Worm (Caenorhabditis elegans) whole organism, L4 larva: ENCODE data around the gene sdhb-1.

Experiments
- F37D6.2 ChIP-seq: sonication (generic microtip); optimal IDR thresholded peaks from 2 replicates; lab custom pipeline; 2016; ENCODE audit warnings: mild to moderate bottlenecking, missing genetic modification characterization, missing compliant biosample characterization
- F44E2.7 ChIP-seq: fragments of 200-800 bp; sonication (Bioruptor generic); IDR thresholded peaks from 2 replicates; pipeline ENCODE4 v2.1.2; 2022; ENCODE audit warnings: missing genetic modification characterization, missing compliant biosample characterization
- F49E8.2 ChIP-seq: sonication (generic microtip); optimal IDR thresholded peaks from 2 replicates; lab custom pipeline; 2016; ENCODE audit warnings: missing compliant biosample characterization, mild to moderate bottlenecking, missing genetic modification characterization, borderline replicate concordance
- T20F7.1 ChIP-seq: fragments of 200-800 bp; sonication (Bioruptor generic); optimal IDR thresholded peaks from 2 replicates; lab custom pipeline; 2018; ENCODE audit warnings: mild to moderate bottlenecking, missing genetic modification characterization, missing compliant biosample characterization
- T26A8.4 ChIP-seq: fragments of 200-800 bp; sonication (Bioruptor generic); IDR thresholded peaks from 2 replicates; pipeline ENCODE4 v1.3.6; 2022; ENCODE audit warnings: missing genetic modification characterization, missing compliant biosample characterization
- Y5F2A.4 ChIP-seq: fragments of 200-800 bp; sonication (Bioruptor generic); optimal IDR thresholded peaks from 2 replicates; lab custom pipeline; 2018; ENCODE audit warnings: mild to moderate bottlenecking, missing genetic modification characterization, missing compliant biosample characterization
- ZK337.2 ChIP-seq: fragments of 200-800 bp; sonication (Bioruptor generic); IDR thresholded peaks from 2 replicates; pipeline ENCODE4 v1.3.6; 2022; ENCODE audit warnings: missing genetic modification reagents, missing genetic modification characterization, missing compliant biosample characterization
- ceh-20 ChIP-seq: fragments of 200-800 bp; sonication (Bioruptor generic); IDR thresholded peaks from 2 replicates; pipeline ENCODE4 v1.3.6; 2022; ENCODE audit warnings: missing genetic modification reagents, missing genetic modification characterization, missing compliant biosample characterization
- ceh-44 ChIP-seq: fragments of 200-800 bp; sonication (Bioruptor generic); IDR thresholded peaks from 2 replicates; pipeline ENCODE4 v1.3.6; 2022; ENCODE audit warnings: missing genetic modification reagents, missing genetic modification characterization, missing compliant biosample characterization
- cey-2 ChIP-seq: sonication (generic microtip); optimal IDR thresholded peaks from 3 replicates; lab custom pipeline; 2017; ENCODE audit warnings: missing genetic modification characterization, mild to moderate bottlenecking, missing compliant biosample characterization, antibody characterized with exemption, borderline replicate concordance; ENCODE audit not compliant: insufficient read depth
- daf-16 ChIP-seq, 3 experiments: sonication (generic microtip); optimal IDR thresholded peaks; 2 replicates each; lab custom pipeline; 2016 to 2017; ENCODE audit warnings: missing genetic modification characterization in 3 of 3, missing genetic modification reagents in 3 of 3, mild to moderate bottlenecking in 2 of 3, missing compliant biosample characterization in 2 of 3, missing biosample characterization in 1 of 3, moderate library complexity in 1 of 3
- dmd-6 ChIP-seq: fragments of 200-800 bp; sonication (Bioruptor generic); IDR thresholded peaks from 2 replicates; pipeline ENCODE4 v1.3.6; 2022; ENCODE audit warnings: missing genetic modification reagents, missing genetic modification characterization, missing compliant biosample characterization
- dmd-8 ChIP-seq: fragments of 200-800 bp; sonication (Bioruptor generic); IDR thresholded peaks from 2 replicates; pipeline ENCODE4 v1.3.6; 2022; ENCODE audit warnings: missing genetic modification characterization, missing compliant biosample characterization
- dmd-9 ChIP-seq: fragments of 200-800 bp; sonication (Bioruptor generic); IDR thresholded peaks from 2 replicates; pipeline ENCODE4 v1.3.6; 2022; ENCODE audit warnings: missing genetic modification reagents, missing genetic modification characterization, missing compliant biosample characterization
- dve-1 ChIP-seq: sonication (generic microtip); optimal IDR thresholded peaks from 2 replicates; lab custom pipeline; 2017; ENCODE audit warnings: antibody characterized with exemption, mild to moderate bottlenecking, missing genetic modification characterization, missing compliant biosample characterization; ENCODE audit not compliant: insufficient read depth
- egl-27 ChIP-seq: sonication (generic microtip); optimal IDR thresholded peaks from 3 replicates; lab custom pipeline; 2017; ENCODE audit warnings: missing biosample characterization, missing genetic modification reagents, missing genetic modification characterization
- egl-43 ChIP-seq: fragments of 200-800 bp; sonication (Bioruptor generic); IDR thresholded peaks from 2 replicates; pipeline ENCODE4 v1.3.6; 2022; ENCODE audit warnings: missing genetic modification reagents, missing genetic modification characterization, missing compliant biosample characterization
- hif-1 ChIP-seq, 2 experiments: sonication (generic microtip); optimal IDR thresholded peaks; 2 replicates each; lab custom pipeline; 2016 to 2017; ENCODE audit warnings: missing compliant biosample characterization in 2 of 2, missing genetic modification characterization in 2 of 2, missing genetic modification reagents in 2 of 2, missing genotype in 2 of 2, mild to moderate bottlenecking in 1 of 2
- hlh-11 ChIP-seq: fragments of 200-800 bp; sonication (Bioruptor generic); optimal IDR thresholded peaks from 2 replicates; lab custom pipeline; 2018; ENCODE audit warnings: mild to moderate bottlenecking, missing genetic modification characterization, missing compliant biosample characterization
- hlh-30 ChIP-seq: sonication (generic microtip); optimal IDR thresholded peaks from 2 replicates; lab custom pipeline; 2017; ENCODE audit warnings: antibody characterized with exemption, mild to moderate bottlenecking, missing genetic modification characterization, missing compliant biosample characterization; ENCODE audit not compliant: insufficient read depth
- hmg-1.1 ChIP-seq: fragments of 200-800 bp; sonication (Bioruptor generic); IDR thresholded peaks from 2 replicates; pipeline ENCODE4 v1.3.6; 2022; ENCODE audit warnings: missing genetic modification reagents, missing genetic modification characterization, missing compliant biosample characterization
- jun-1 ChIP-seq: fragments of 150-350 bp; optimal IDR thresholded peaks from 2 replicates; lab custom pipeline; 2014; ENCODE audit warnings: missing biosample characterization, missing genetic modification reagents, missing genetic modification characterization
- lin-15B ChIP-seq: fragments of 150-350 bp; sonication (generic microtip); optimal IDR thresholded peaks from 3 replicates; lab custom pipeline; 2014; ENCODE audit warnings: missing biosample characterization, missing genetic modification characterization
- lin-38 ChIP-seq: fragments of 200-800 bp; sonication (Bioruptor generic); IDR thresholded peaks from 2 replicates; pipeline ENCODE4 v1.3.6; 2022; ENCODE audit warnings: missing genetic modification reagents, missing genetic modification characterization, missing compliant biosample characterization
- lin-39 ChIP-seq: fragments of 150-350 bp; optimal IDR thresholded peaks from 2 replicates; lab custom pipeline; 2014; ENCODE audit warnings: missing biosample characterization, missing genetic modification reagents, missing genetic modification characterization
- lsy-2 ChIP-seq, 2 experiments: fragments of 150-350 bp in 1 of 2; sonication (generic microtip) in 1 of 2; optimal IDR thresholded peaks; 2 replicates each; lab custom pipeline; 2014 to 2017; ENCODE audit warnings: missing biosample characterization in 2 of 2, missing genetic modification characterization in 2 of 2
- mdl-1 ChIP-seq, 2 experiments: fragments of 150-350 bp in 1 of 2; sonication (generic microtip) in 1 of 2; optimal IDR thresholded peaks; 2 replicates each; lab custom pipeline; 2014 to 2017; ENCODE audit warnings: missing biosample characterization in 2 of 2, missing genetic modification characterization in 2 of 2
- mdt-29 ChIP-seq: fragments of 200-800 bp; sonication (Bioruptor generic); IDR thresholded peaks from 2 replicates; pipeline ENCODE4 v1.3.6; 2022; ENCODE audit warnings: missing genetic modification reagents, missing genetic modification characterization, missing compliant biosample characterization
- mep-1 ChIP-seq: fragments of 150-350 bp; sonication (generic microtip); optimal IDR thresholded peaks from 3 replicates; lab custom pipeline; 2014; ENCODE audit warnings: missing biosample characterization, missing genetic modification characterization
- mes-2 ChIP-seq: sonication (generic microtip); optimal IDR thresholded peaks from 2 replicates; lab custom pipeline; 2016; ENCODE audit warnings: missing genotype, mild to moderate bottlenecking, missing genetic modification characterization, missing compliant biosample characterization; ENCODE audit not compliant: poor library complexity, severe bottlenecking
- mxl-3 ChIP-seq: fragments of 200-800 bp; sonication (Bioruptor generic); optimal IDR thresholded peaks from 2 replicates; lab custom pipeline; 2018; ENCODE audit warnings: mild to moderate bottlenecking, missing genetic modification characterization, missing compliant biosample characterization
- nhr-25 ChIP-seq: sonication (generic microtip); optimal IDR thresholded peaks from 2 replicates; lab custom pipeline; 2017; ENCODE audit warnings: missing genetic modification characterization, mild to moderate bottlenecking, missing compliant biosample characterization, antibody characterized with exemption, moderate library complexity, borderline replicate concordance; ENCODE audit not compliant: insufficient read depth
- nhr-28 ChIP-seq: fragments of 150-350 bp; optimal IDR thresholded peaks from 2 replicates; lab custom pipeline; 2014; ENCODE audit warnings: missing biosample characterization, missing genetic modification characterization
- nhr-41 ChIP-seq: fragments of 200-800 bp; sonication (Bioruptor generic); IDR thresholded peaks from 2 replicates; pipeline ENCODE4 v1.3.6; 2022; ENCODE audit warnings: missing genetic modification reagents, missing genetic modification characterization, missing compliant biosample characterization
- nhr-42 ChIP-seq: fragments of 200-800 bp; sonication (Bioruptor generic); IDR thresholded peaks from 2 replicates; pipeline ENCODE4 v1.3.6; 2022; ENCODE audit warnings: missing genetic modification characterization, missing compliant biosample characterization
- nhr-48 ChIP-seq: sonication (generic microtip); optimal IDR thresholded peaks from 2 replicates; lab custom pipeline; 2016; ENCODE audit warnings: mild to moderate bottlenecking, missing genetic modification characterization, missing compliant biosample characterization
- pha-4 ChIP-seq, 2 experiments: fragments of 150-350 bp in 1 of 2; fragments of 200-800 bp in 1 of 2; sonication (Bioruptor generic) in 1 of 2; IDR thresholded peaks in 1 of 2; optimal IDR thresholded peaks in 1 of 2; 2 replicates each; pipeline versions ENCODE4 v1.3.6 to Lab custom; 2014 to 2022; ENCODE audit warnings: missing genetic modification characterization in 2 of 2, missing genetic modification reagents in 2 of 2, missing biosample characterization in 1 of 2, missing compliant biosample characterization in 1 of 2
- php-3 ChIP-seq: fragments of 200-800 bp; sonication (Bioruptor generic); IDR thresholded peaks from 2 replicates; pipeline ENCODE4 v1.3.6; 2022; ENCODE audit warnings: missing genetic modification reagents, missing genetic modification characterization, missing compliant biosample characterization
- pqm-1 ChIP-seq: sonication (generic microtip); optimal IDR thresholded peaks from 2 replicates; lab custom pipeline; 2017; ENCODE audit warnings: missing biosample characterization, missing genetic modification characterization
- saeg-2 ChIP-seq: fragments of 200-800 bp; sonication (Bioruptor generic); IDR thresholded peaks from 2 replicates; pipeline ENCODE4 v1.3.6; 2022; ENCODE audit warnings: missing genetic modification reagents, missing genetic modification characterization, missing compliant biosample characterization
- snpc-4 ChIP-seq: fragments of 150-350 bp; optimal IDR thresholded peaks from 2 replicates; lab custom pipeline; 2014; ENCODE audit warnings: missing biosample characterization, missing genetic modification characterization
- spr-3 ChIP-seq: fragments of 200-800 bp; sonication (Bioruptor generic); optimal IDR thresholded peaks from 2 replicates; lab custom pipeline; 2018; ENCODE audit warnings: mild to moderate bottlenecking, missing genetic modification characterization, missing compliant biosample characterization
- zag-1 ChIP-seq: fragments of 150-350 bp; optimal IDR thresholded peaks from 2 replicates; lab custom pipeline; 2014; ENCODE audit warnings: missing biosample characterization, missing genetic modification characterization
- zfp-2 ChIP-seq: sonication (generic microtip); optimal IDR thresholded peaks from 2 replicates; lab custom pipeline; 2016; ENCODE audit warnings: mild to moderate bottlenecking, missing genetic modification characterization, missing compliant biosample characterization
- zfp-3 ChIP-seq: fragments of 200-800 bp; sonication (Bioruptor generic); conservative IDR thresholded peaks from 2 replicates; pipeline ENCODE4 v1.3.6; 2022; ENCODE audit warnings: missing genetic modification reagents, missing genetic modification characterization, missing compliant biosample characterization
- zip-11 ChIP-seq: fragments of 200-800 bp; sonication (Bioruptor generic); IDR thresholded peaks from 2 replicates; pipeline ENCODE4 v1.3.6; 2022; ENCODE audit warnings: missing genetic modification characterization, missing compliant biosample characterization
- ztf-7 ChIP-seq: fragments of 150-350 bp; optimal IDR thresholded peaks from 2 replicates; lab custom pipeline; 2014; ENCODE audit warnings: missing biosample characterization, missing genetic modification characterization

The sdhb-1 gene

ce11 chrII:9325555-9325954 is 27.0 kb downstream of the sdhb-1 start:
- TF ChIP-seq nhr-28 = peak; percentile 59
- TF ChIP-seq pha-4 (GFP tag; IDR thresholded peaks at IDR 0.05; lab: Robert Waterston, UW) = no peak
- TF ChIP-seq pha-4 (tag; optimal IDR thresholded peaks at IDR 0.05; lab: Kevin White, UChicago) = no peak
- TF ChIP-seq egl-43 (GFP tag; lab: Robert Waterston, UW) = no peak
- peak; percentile 78 for TF ChIP-seq pqm-1 (tag; lab: Kevin White, UChicago)
- TF ChIP-seq hlh-11 (tag; lab: Kevin White, UChicago) = peak; percentile 81
- TF ChIP-seq lin-39 (tag; lab: Kevin White, UChicago) = no peak
- no peak for TF ChIP-seq nhr-25
- peak; percentile 77 for TF ChIP-seq dmd-6 (GFP tag; lab: Robert Waterston, UW)
- no peak for TF ChIP-seq ZK337.2 (GFP tag; lab: Robert Waterston, UW)
- TF ChIP-seq mxl-3 (GFP tag; lab: Kevin White, UChicago) = no peak
- TF ChIP-seq nhr-41 (GFP tag; lab: Robert Waterston, UW) = no peak
- TF ChIP-seq zfp-2 (tag; lab: Kevin White, UChicago) = no peak
- no peak for TF ChIP-seq snpc-4 (tag; lab: Kevin White, UChicago)
- TF ChIP-seq daf-16 (GFP tag; optimal IDR thresholded peaks at IDR 0.05; lab: Kevin White, UChicago) = no peak
- peak; percentile 57 for TF ChIP-seq daf-16 (tag; optimal IDR thresholded peaks at IDR 0.05; lab: Kevin White, UChicago)
- 0 out of 2 replicates have a peak, but pooled peaks have one; percentile 16 for TF ChIP-seq php-3 (GFP tag; lab: Robert Waterston, UW)

- TF ChIP-seq nhr-42 (no peak), pqm-1 (tag; lab: Kevin White, UChicago) (no peak), dmd-6 (GFP tag; lab: Robert Waterston, UW) (no peak), zag-1 (no peak), hif-1 (tag; optimal IDR thresholded peaks at IDR 0.05; lab: Kevin White, UChicago) (peak in 1 of 2 experiments; percentile 53), dmd-8 (GFP tag; lab: Robert Waterston, UW) (no peak), mes-2 (peak; percentile 24), spr-3 (GFP tag; lab: Kevin White, UChicago) (no peak), ceh-44 (GFP tag; lab: Robert Waterston, UW) (no peak), lin-38 (GFP tag; lab: Robert Waterston, UW) (no peak), saeg-2 (GFP tag; lab: Robert Waterston, UW) (no peak), F37D6.2 (tag; lab: Kevin White, UChicago) (no peak), Y5F2A.4 (no peak), lin-15B (tag; lab: Kevin White, UChicago) (no peak), T26A8.4 (GFP tag; lab: Robert Waterston, UW) (no peak), ztf-7 (tag; lab: Kevin White, UChicago) (no peak), mdl-1 (tag; optimal IDR thresholded peaks at IDR 0.05; lab: Kevin White, UChicago) (peak in 1 of 2 experiments; percentile 40), cey-2 (no peak), dve-1 (tag; lab: Kevin White, UChicago) (peak; percentile 56), dmd-9 (GFP tag; lab: Robert Waterston, UW) (no peak), jun-1 (tag; lab: Kevin White, UChicago) (no peak), lsy-2 (tag; optimal IDR thresholded peaks at IDR 0.05; lab: Kevin White, UChicago) (peak in 1 of 2 experiments; percentile 59), T20F7.1 (GFP tag; lab: Kevin White, UChicago) (no peak), hlh-30 (tag; lab: Kevin White, UChicago) (no peak), ceh-20 (GFP tag; lab: Robert Waterston, UW) (no peak), egl-27 (tag; lab: Kevin White, UChicago) (no peak), mdt-29 (GFP tag; lab: Robert Waterston, UW) (no peak), F44E2.7 (GFP tag; lab: Robert Waterston, UW) (no peak), nhr-25 (no peak), zfp-3 (GFP tag; lab: Robert Waterston, UW) (no peak), F49E8.2 (tag; lab: Kevin White, UChicago) (no peak), nhr-48 (tag; lab: Kevin White, UChicago) (no peak), hmg-1.1 (GFP tag; lab: Robert Waterston, UW) (no peak), mep-1 (tag; lab: Kevin White, UChicago) (peak; percentile 42), zip-11 (GFP tag; lab: Robert Waterston, UW) (no peak)
These were observed 27.6 kb downstream of the sdhb-1 start, which contains the start of gene eat-3 for ce11 chrII:9324824-9325351. eat-3 (plus strand) TSS chrII:9324874.
